Fruit fly (Drosophila melanogaster) whole organism, wandering third instar larva: ENCODE data around the gene drd.

Experiments used
- CrebA ChIP-seq: fragments of 200-800 bp; sonication (Bioruptor generic); optimal IDR thresholded peaks from 2 replicates; lab custom pipeline; 2016; ENCODE audit warnings: missing biosample characterization, mild to moderate bottlenecking, missing genetic modification characterization, borderline replicate concordance
- GATAd ChIP-seq: sonication (Bioruptor generic); optimal IDR thresholded peaks from 2 replicates; lab custom pipeline; 2016; ENCODE audit warnings: missing biosample characterization, missing genetic modification characterization
- Myc ChIP-seq: fragments of >200 bp; optimal IDR thresholded peaks from 2 replicates; lab custom pipeline; 2017
- Rel ChIP-seq, 2 experiments: fragments of 200-800 bp; sonication (Bioruptor generic) in 1 of 2; optimal IDR thresholded peaks; 2 replicates in 1 of 2; 3 replicates in 1 of 2; lab custom pipeline; 2016 to 2019; ENCODE audit warnings: mild to moderate bottlenecking in 2 of 2, missing biosample characterization in 2 of 2, missing genetic modification characterization in 2 of 2, moderate library complexity in 1 of 2
- Vsx2 ChIP-seq: fragments of 200-300, 225-300 bp; sonication (Bioruptor generic); optimal IDR thresholded peaks from 2 replicates; lab custom pipeline; 2018; ENCODE audit warnings: missing biosample characterization, missing genetic modification characterization; ENCODE audit not compliant: partially characterized antibody
- dmrt93B ChIP-seq: fragments of 200-800 bp; sonication (Bioruptor generic); optimal IDR thresholded peaks from 2 replicates; lab custom pipeline; 2018; ENCODE audit warnings: missing biosample characterization, mild to moderate bottlenecking, missing genetic modification characterization
- dsf ChIP-seq: sonication (Bioruptor generic); optimal IDR thresholded peaks from 2 replicates; lab custom pipeline; 2016; ENCODE audit warnings: missing biosample characterization, missing genetic modification characterization, borderline replicate concordance

The drd gene

DNA sequence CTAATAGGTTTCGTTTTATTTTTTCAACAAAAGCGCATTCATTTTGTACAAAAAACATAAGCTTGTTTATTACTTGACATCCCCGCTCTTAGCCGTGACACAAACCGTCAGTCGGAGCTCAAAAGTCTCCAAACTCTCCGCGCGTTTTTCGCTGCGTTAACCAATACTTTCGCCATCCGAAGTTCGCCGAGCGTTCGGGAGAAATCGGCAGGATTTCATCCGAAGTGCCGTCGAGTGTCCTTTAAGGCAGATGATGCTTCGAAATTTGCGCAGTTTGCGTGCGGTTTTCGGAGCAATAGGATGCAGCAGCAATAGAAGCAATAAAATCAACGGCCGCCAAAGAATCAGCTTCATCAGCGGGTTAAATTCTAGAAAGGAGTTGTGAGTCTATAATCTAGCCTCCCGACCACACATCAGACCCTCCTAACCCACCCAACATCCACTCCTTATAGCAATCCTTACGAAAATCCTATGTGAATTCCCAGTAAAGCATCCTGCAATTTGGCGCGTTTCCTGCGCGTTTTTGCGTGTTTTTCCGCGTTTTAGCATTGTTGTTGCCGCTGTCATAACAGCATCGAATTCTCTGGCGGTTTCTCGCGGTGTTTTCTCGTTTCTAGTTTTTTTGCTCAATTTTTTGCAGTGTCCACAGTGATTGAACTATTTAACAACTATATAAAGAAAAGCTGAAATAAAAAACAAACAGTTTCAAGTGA is 49.8 kb downstream of the drd start, which contains the start of gene CG43737:
TSS of gene CG43737 (plus strand) at position 271 of the 713 bp plus-strand sequence.
- TF ChIP-seq GATAd (no peak), CrebA (GFP tag; lab: Kevin White, UChicago) (no peak), Rel (GFP tag; optimal IDR thresholded peaks at IDR 0.05; lab: Kevin White, UChicago) (no peak), Rel (tag; optimal IDR thresholded peaks at IDR 0.05; lab: Kevin White, UChicago) (no peak), dsf (GFP tag; lab: Kevin White, UChicago) (no peak), Vsx2 (GFP tag; lab: Kevin White, UChicago) (no peak), Myc (lab: Kevin White, UChicago) (no peak), dmrt93B (GFP tag; lab: Kevin White, UChicago) (no peak)
